Worm (Caenorhabditis elegans) whole organism, late embryonic: ENCODE data around the gene F42A9.3.

Experiments
- T23F11.4 ChIP-seq: fragments of 200-800 bp; sonication (Bioruptor generic); optimal IDR thresholded peaks from 2 replicates; lab custom pipeline; 2018; ENCODE audit warnings: mild to moderate bottlenecking, missing genetic modification characterization, missing compliant biosample characterization
- Y22D7AL.16 ChIP-seq: sonication (generic microtip); optimal IDR thresholded peaks from 2 replicates; lab custom pipeline; 2016; ENCODE audit warnings: missing genetic modification characterization, missing compliant biosample characterization
- ceh-45 ChIP-seq: fragments of 200-800 bp; sonication (Bioruptor generic); IDR thresholded peaks from 2 replicates; pipeline ENCODE4 v1.3.6; 2022; ENCODE audit warnings: missing genetic modification reagents, missing genetic modification characterization, missing compliant biosample characterization
- che-1 ChIP-seq: sonication (generic microtip); optimal IDR thresholded peaks from 2 replicates; lab custom pipeline; 2016; ENCODE audit warnings: mild to moderate bottlenecking, missing genetic modification characterization, missing compliant biosample characterization
- ets-4 ChIP-seq: sonication (generic microtip); optimal IDR thresholded peaks from 2 replicates; lab custom pipeline; 2016; ENCODE audit warnings: missing genetic modification characterization, missing compliant biosample characterization
- fkh-6 ChIP-seq: sonication (generic microtip); optimal IDR thresholded peaks from 2 replicates; lab custom pipeline; 2016; ENCODE audit warnings: missing genetic modification characterization, missing compliant biosample characterization
- hlh-30 ChIP-seq: sonication (generic microtip); optimal IDR thresholded peaks from 2 replicates; lab custom pipeline; 2017; ENCODE audit warnings: antibody characterized with exemption, missing genetic modification characterization, missing compliant biosample characterization; ENCODE audit not compliant: insufficient read depth
- pag-3 ChIP-seq: sonication (generic microtip); optimal IDR thresholded peaks from 2 replicates; lab custom pipeline; 2016; ENCODE audit warnings: missing compliant biosample characterization, missing genetic modification characterization, borderline replicate concordance
- pros-1 ChIP-seq: fragments of 150-350 bp; optimal IDR thresholded peaks from 2 replicates; lab custom pipeline; 2014; ENCODE audit warnings: missing biosample characterization, missing genetic modification reagents, missing genetic modification characterization
- ref-2 ChIP-seq: sonication (generic microtip); optimal IDR thresholded peaks from 2 replicates; lab custom pipeline; 2016; ENCODE audit warnings: missing genetic modification characterization, missing compliant biosample characterization
- ttx-3 ChIP-seq: sonication (generic microtip); optimal IDR thresholded peaks from 2 replicates; lab custom pipeline; 2016; ENCODE audit warnings: missing genetic modification reagents, missing genetic modification characterization, missing compliant biosample characterization

F42A9.3 gene

ce11 chrIV:8654115-8654628, 37.1 kb downstream of the F42A9.3 start, which contains the start of gene C49C8.1:
TSS of gene C49C8.1 (plus strand) at chrIV:8654578.
- TF ChIP-seq hlh-30 (tag; lab: Kevin White, UChicago): peak; percentile 6
- no peak for TF ChIP-seq ceh-45 (GFP tag; lab: Robert Waterston, UW)
- no peak for TF ChIP-seq Y22D7AL.16 (tag; lab: Kevin White, UChicago)
- no peak for TF ChIP-seq che-1 (tag; lab: Kevin White, UChicago)
- TF ChIP-seq fkh-6 (tag; lab: Kevin White, UChicago): no peak
- TF ChIP-seq pros-1 (tag; lab: Kevin White, UChicago): no peak
- TF ChIP-seq ttx-3 (tag; lab: Kevin White, UChicago): no peak
- TF ChIP-seq ref-2 (tag; lab: Kevin White, UChicago): no peak
- TF ChIP-seq, all 69 proteins: peak for 1

DNA sequence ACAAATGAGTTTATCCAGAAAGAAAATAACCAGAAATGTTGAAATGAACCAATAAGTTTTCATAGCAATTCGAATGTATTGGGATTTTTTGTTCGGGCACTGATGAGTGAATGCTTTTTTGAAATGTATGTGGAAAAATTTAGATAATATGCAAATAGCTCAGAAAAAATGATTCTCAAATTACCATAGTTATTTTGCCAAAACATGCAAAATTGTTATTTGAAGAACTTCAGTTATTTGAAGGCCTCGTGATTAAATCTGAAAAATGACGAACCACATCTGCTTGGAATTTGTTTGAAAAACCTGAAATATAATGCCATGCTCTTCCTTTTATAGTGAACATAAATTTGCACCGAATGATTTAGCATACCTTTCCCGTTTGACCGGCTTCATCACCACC, 41.1 kb downstream of the F42A9.3 start, which contains the start of gene C49C8.6:
C49C8.6 (minus strand) TSS at position 101 of the 400 bp plus-strand sequence.
- TF ChIP-seq pag-3 (tag; lab: Kevin White, UChicago): no peak
- TF ChIP-seq che-1 (tag; lab: Kevin White, UChicago): no peak
- no peak for TF ChIP-seq T23F11.4 (GFP tag; lab: Kevin White, UChicago)
- TF ChIP-seq, all 69 proteins: peak for 0

DNA sequence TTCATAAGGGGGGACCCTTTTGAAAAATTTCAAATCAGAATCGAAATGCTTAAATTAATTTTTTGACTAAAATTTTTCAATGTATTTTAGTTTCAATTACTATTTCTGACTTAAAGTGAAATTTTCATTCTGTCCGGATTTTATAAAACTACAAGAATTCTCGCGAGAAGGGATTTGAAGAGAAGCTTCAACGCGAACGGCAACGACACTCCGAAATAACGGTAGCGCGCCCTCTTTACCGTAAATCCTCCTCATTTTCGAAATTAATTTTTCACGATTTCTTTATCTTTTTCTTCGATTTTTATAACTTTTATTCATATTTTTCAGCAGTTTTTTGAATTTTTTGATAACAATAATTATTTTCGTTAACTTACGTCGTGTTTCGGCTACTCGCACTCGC, 48.7 kb downstream of the F42A9.3 start:
- TF ChIP-seq ets-4 (tag; lab: Kevin White, UChicago): no peak
